Fruit fly (Drosophila melanogaster): Measurements from ENCODE around the gene COX6CL.

COX6CL gene

dm6 chr2L:5801926-5802325, 16.3 kb downstream of the COX6CL start, which contains the start of the genes CG14005 and CG7239 (continued):
- TF ChIP-seq insv (GFP tag; optimal IDR thresholded peaks at IDR 0.05): peak in 1 of 2 experiments; percentile 5
- no peak for TF ChIP-seq CG43689 (GFP tag; IDR thresholded peaks at IDR 0.05)
- TF ChIP-seq CG2678 (tag; optimal IDR thresholded peaks at IDR 0.05): no peak
- TF ChIP-seq CG15696 (tag; optimal IDR thresholded peaks at IDR 0.05): no peak
- peak; percentile 10 for TF ChIP-seq CG18262 (tag; optimal IDR thresholded peaks at IDR 0.05)
- TF ChIP-seq HmgZ (tag; optimal IDR thresholded peaks at IDR 0.05): peak; percentile 8
- no peak for TF ChIP-seq klu (GFP tag; IDR thresholded peaks at IDR 0.05)
- TF ChIP-seq CG5953 (GFP tag; IDR thresholded peaks at IDR 0.05): no peak
- no peak for TF ChIP-seq toy (GFP tag; IDR thresholded peaks at IDR 0.05)
- peak; percentile 89 for TF ChIP-seq CG9797 (GFP tag; optimal IDR thresholded peaks at IDR 0.05)
- no peak for TF ChIP-seq CG10431 (GFP tag; optimal IDR thresholded peaks at IDR 0.05)
- peak; percentile 11 for TF ChIP-seq CTCF (GFP tag; optimal IDR thresholded peaks at IDR 0.05)
- TF ChIP-seq E2f1 (GFP tag; IDR thresholded peaks at IDR 0.05): no peak
- TF ChIP-seq fu2 (GFP tag; optimal IDR thresholded peaks at IDR 0.05): no peak
- no peak for TF ChIP-seq lola (GFP tag; optimal IDR thresholded peaks at IDR 0.05)
- TF ChIP-seq CG9932 (GFP tag; IDR thresholded peaks at IDR 0.05): peak; percentile 19; the same call in 1 of the 2 replicates
- TF ChIP-seq Myb (GFP tag; optimal IDR thresholded peaks at IDR 0.05): no peak
- no peak for TF ChIP-seq CG34422 (GFP tag; IDR thresholded peaks at IDR 0.05)
- TF ChIP-seq CG14710 (tag; optimal IDR thresholded peaks at IDR 0.05): peak; percentile 65
- no peak for TF ChIP-seq CG15011 (GFP tag; optimal IDR thresholded peaks at IDR 0.05)
- no peak for TF ChIP-seq Eip74EF (GFP tag; optimal IDR thresholded peaks at IDR 0.05)
- TF ChIP-seq Tbp (GFP tag; optimal IDR thresholded peaks at IDR 0.05): no peak
- no peak for TF ChIP-seq Drgx (GFP tag; IDR thresholded peaks at IDR 0.05)
- TF ChIP-seq zen2 (GFP tag; IDR thresholded peaks at IDR 0.05; ENCODE audit: partially characterized antibody): no peak
- no peak for TF ChIP-seq Nf-YB (GFP tag; optimal IDR thresholded peaks at IDR 0.05)
- TF ChIP-seq dimm (GFP tag; IDR thresholded peaks at IDR 0.05): no peak
- no peak for TF ChIP-seq nerfin-1 (tag; optimal IDR thresholded peaks at IDR 0.05)
- no peak for TF ChIP-seq CG17829 (tag; optimal IDR thresholded peaks at IDR 0.05)
- peak; percentile 12 for TF ChIP-seq hkb (optimal IDR thresholded peaks at IDR 0.05)
- no peak for TF ChIP-seq hkb (GFP tag; IDR thresholded peaks at IDR 0.05)
- no peak for TF ChIP-seq pros (GFP tag; optimal IDR thresholded peaks at IDR 0.05)
- TF ChIP-seq CG3995 (GFP tag; optimal IDR thresholded peaks at IDR 0.05): no peak
- TF ChIP-seq pum (GFP tag; optimal IDR thresholded peaks at IDR 0.05): no peak
- no peak for TF ChIP-seq CG15073 (GFP tag; optimal IDR thresholded peaks at IDR 0.05)
- no peak for TF ChIP-seq CG4404 (GFP tag; IDR thresholded peaks at IDR 0.05)
- no peak for TF ChIP-seq Dll (GFP tag; IDR thresholded peaks at IDR 0.05; ENCODE audit: partially characterized antibody)
- TF ChIP-seq CG7786 (GFP tag; optimal IDR thresholded peaks at IDR 0.05): no peak
- TF ChIP-seq Nf-YC (tag; optimal IDR thresholded peaks at IDR 0.05): peak; percentile 23
- TF ChIP-seq CoRest (tag; optimal IDR thresholded peaks at IDR 0.05): peak; percentile 48

DNA sequence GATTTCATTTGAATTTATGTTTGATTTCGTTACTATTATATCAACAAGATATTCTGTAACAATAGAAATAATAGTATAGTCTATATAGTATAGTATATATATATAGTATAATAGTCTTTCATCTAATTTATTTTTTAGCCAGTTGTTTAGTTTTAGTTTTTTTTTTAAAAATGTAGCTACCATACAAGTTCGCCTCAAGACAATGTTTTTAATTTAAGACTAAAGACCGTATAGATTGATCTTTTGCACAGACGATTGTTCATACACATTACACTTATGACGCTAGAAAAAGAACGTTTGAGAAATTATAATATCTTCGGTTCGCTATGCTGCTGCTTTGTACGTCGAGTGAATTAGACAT, 17.9 kb downstream of the COX6CL start:
- TF ChIP-seq wor (GFP tag; IDR thresholded peaks at IDR 0.05): no peak
- TF ChIP-seq Med (GFP tag): no peak
- TF ChIP-seq pita (GFP tag; optimal IDR thresholded peaks at IDR 0.05): peak; percentile 46
- peak; percentile 13 for TF ChIP-seq Blimp-1 (GFP tag; optimal IDR thresholded peaks at IDR 0.05)
- TF ChIP-seq CG31441 (GFP tag; IDR thresholded peaks at IDR 0.05): 0 out of 2 replicates have a peak, but pooled peaks have one; percentile 0
- TF ChIP-seq CG8290 (GFP tag; optimal IDR thresholded peaks at IDR 0.05): no peak
- TF ChIP-seq CG8290 (tag; optimal IDR thresholded peaks at IDR 0.05): no peak
- TF ChIP-seq ssp (GFP tag; IDR thresholded peaks at IDR 0.05): peak; percentile 79
- peak; percentile 64 for TF ChIP-seq Lhr (GFP tag; optimal IDR thresholded peaks at IDR 0.05)
- peak; percentile 29 for TF ChIP-seq CG15696 (tag; optimal IDR thresholded peaks at IDR 0.05)
- no peak for TF ChIP-seq sug (tag; optimal IDR thresholded peaks at IDR 0.05)
- 0 out of 2 replicates have a peak, but pooled peaks have one; percentile 2 for TF ChIP-seq CG14014 (GFP tag; IDR thresholded peaks at IDR 0.05)
- TF ChIP-seq pnt (GFP tag; optimal IDR thresholded peaks at IDR 0.05): no peak
- peak; percentile 49 for TF ChIP-seq gem (tag; optimal IDR thresholded peaks at IDR 0.05)
- no peak for TF ChIP-seq Ets97D (GFP tag; optimal IDR thresholded peaks at IDR 0.05)
- peak; percentile 26; the same call in 1 of the 2 replicates for TF ChIP-seq Ptx1 (GFP tag; IDR thresholded peaks at IDR 0.05)
- TF ChIP-seq salm (tag; optimal IDR thresholded peaks at IDR 0.05): no peak

All from whole organism, embryonic.